Fruit fly (Drosophila melanogaster): ENCODE data around the gene Kaz.

Gene Kaz

DNA sequence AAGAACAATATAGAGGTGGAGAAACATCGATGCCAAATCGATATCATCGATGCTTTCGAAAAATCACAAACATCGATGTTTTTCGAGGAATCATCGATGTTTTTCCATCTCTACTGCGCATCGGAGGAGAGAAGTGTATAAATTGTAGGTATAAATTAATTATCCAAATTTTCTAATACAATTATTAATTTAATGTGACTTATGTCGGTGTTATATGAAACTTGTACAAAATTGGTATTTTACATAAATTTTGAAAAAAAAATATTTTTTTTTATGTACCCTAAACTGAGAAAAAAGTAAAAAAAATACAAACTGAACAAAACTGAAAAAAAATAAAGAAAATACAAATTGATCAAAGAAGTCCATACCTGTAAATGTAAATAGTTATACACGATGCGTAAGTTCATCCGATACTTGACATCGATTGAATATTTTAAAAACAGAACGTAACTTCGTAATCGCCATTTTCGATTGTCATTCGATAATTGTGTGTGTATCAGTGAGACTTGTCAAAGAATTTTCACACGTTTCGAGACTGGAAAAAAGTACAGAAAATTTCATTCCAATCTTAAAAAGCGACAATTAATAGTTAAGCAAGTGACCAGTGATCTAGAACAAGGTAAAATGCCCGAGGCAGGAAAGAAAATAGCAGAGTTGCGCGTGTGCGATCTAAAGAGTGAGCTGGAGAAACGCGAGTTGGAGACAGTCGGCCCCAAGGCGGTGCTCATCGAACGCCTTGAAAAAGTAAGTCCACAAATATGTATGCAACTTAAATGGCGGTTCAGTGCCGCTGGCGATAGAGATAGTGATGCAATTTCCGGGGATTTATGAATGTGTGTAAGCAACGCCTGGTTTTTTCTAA is 12.5 kb downstream of the Kaz start, which contains the start of the genes CG5808 and Saf-B:
Gene CG5808, minus strand, starts transcription at position 15 of the 862 bp plus-strand sequence.
Gene Saf-B, plus strand, starts transcription at position 472 of the 862 bp plus-strand sequence.
- no peak for TF ChIP-seq fd64A (GFP tag; optimal IDR thresholded peaks at IDR 0.05)
- peak; percentile 22 for TF ChIP-seq CG2120 (GFP tag; optimal IDR thresholded peaks at IDR 0.05)
- no peak for TF ChIP-seq fd102C (GFP tag; optimal IDR thresholded peaks at IDR 0.05)
- TF ChIP-seq CG10565 (GFP tag; optimal IDR thresholded peaks at IDR 0.05), result no peak
- no peak for TF ChIP-seq ash1 (GFP tag; optimal IDR thresholded peaks at IDR 0.05)
- TF ChIP-seq Sry-δ (GFP tag; optimal IDR thresholded peaks at IDR 0.05), result peak; percentile 86
- TF ChIP-seq Doc3 (GFP tag; IDR thresholded peaks at IDR 0.05; ENCODE audit: partially characterized antibody), result peak; percentile 79
- peak; percentile 82 for TF ChIP-seq Dref (GFP tag; IDR thresholded peaks at IDR 0.05)
- TF ChIP-seq CG13424 (tag; optimal IDR thresholded peaks at IDR 0.05), result peak; percentile 30
- TF ChIP-seq CG10267 (tag; optimal IDR thresholded peaks at IDR 0.05), result peak; percentile 67
- no peak for TF ChIP-seq CG3726 (GFP tag; IDR thresholded peaks at IDR 0.05)
- TF ChIP-seq CG9437 (GFP tag; optimal IDR thresholded peaks at IDR 0.05), result peak; percentile 86
- TF ChIP-seq Max (GFP tag; optimal IDR thresholded peaks at IDR 0.05), result peak; percentile 61
- TF ChIP-seq emc (GFP tag; optimal IDR thresholded peaks at IDR 0.05), result no peak
- TF ChIP-seq unc-4 (GFP tag; IDR thresholded peaks at IDR 0.05; ENCODE audit: partially characterized antibody), result peak; percentile 77
- TF ChIP-seq dpn (GFP tag; optimal IDR thresholded peaks at IDR 0.05), result peak in 1 of 2 experiments; percentile 32
- peak; percentile 76 for TF ChIP-seq Bgb (GFP tag; IDR thresholded peaks at IDR 0.05; ENCODE audit: partially characterized antibody)
- peak; percentile 83 for TF ChIP-seq row (GFP tag; IDR thresholded peaks at IDR 0.05)
- TF ChIP-seq CG34376 (GFP tag; optimal IDR thresholded peaks at IDR 0.05), result no peak
- TF ChIP-seq CG13775 (GFP tag; optimal IDR thresholded peaks at IDR 0.05), result peak; percentile 61
- peak; percentile 53; the same call in 1 of the 2 replicates for TF ChIP-seq Rfx (GFP tag; IDR thresholded peaks at IDR 0.05)
- peak; percentile 49 for TF ChIP-seq YL-1 (GFP tag; optimal IDR thresholded peaks at IDR 0.05)
- TF ChIP-seq CG1529 (GFP tag; optimal IDR thresholded peaks at IDR 0.05), result no peak
- TF ChIP-seq chm (GFP tag; IDR thresholded peaks at IDR 0.05), result no peak
- peak; percentile 87 for TF ChIP-seq BEAF-32 (GFP tag; optimal IDR thresholded peaks at IDR 0.05)
- peak; percentile 85 for TF ChIP-seq nmo (GFP tag; optimal IDR thresholded peaks at IDR 0.05)
- TF ChIP-seq CG4404 (GFP tag; IDR thresholded peaks at IDR 0.05), result peak; percentile 48; the same call in 1 of the 2 replicates
- peak; percentile 43; the same call in 1 of the 2 replicates for TF ChIP-seq CG31224 (GFP tag; IDR thresholded peaks at IDR 0.05)
- peak; percentile 56 for TF ChIP-seq CG30020 (tag; optimal IDR thresholded peaks at IDR 0.05)
- TF ChIP-seq HLH4C (GFP tag; IDR thresholded peaks at IDR 0.05; ENCODE audit: partially characterized antibody), result peak; percentile 95
- no peak for TF ChIP-seq run (tag; optimal IDR thresholded peaks at IDR 0.05)
- no peak for TF ChIP-seq stc (GFP tag; IDR thresholded peaks at IDR 0.05)
- peak; percentile 57 for TF ChIP-seq lmd (GFP tag; IDR thresholded peaks at IDR 0.05)
- TF ChIP-seq Sin3A (optimal IDR thresholded peaks at IDR 0.05), result no peak
- TF ChIP-seq pzg (GFP tag; optimal IDR thresholded peaks at IDR 0.05), result peak; percentile 29
- no peak for TF ChIP-seq Neu2 (GFP tag; optimal IDR thresholded peaks at IDR 0.05; ENCODE audit: borderline replicate concordance)
- peak; percentile 36 for TF ChIP-seq sens (GFP tag)
- TF ChIP-seq ase (GFP tag; IDR thresholded peaks at IDR 0.05), result no peak
- TF ChIP-seq CG14014 (GFP tag; IDR thresholded peaks at IDR 0.05), result no peak
- no peak for TF ChIP-seq Mad (GFP tag; optimal IDR thresholded peaks at IDR 0.05)
- TF ChIP-seq CG17359 (tag; optimal IDR thresholded peaks at IDR 0.05), result no peak
- TF ChIP-seq CG8924 (tag; optimal IDR thresholded peaks at IDR 0.05), result peak; percentile 70
- TF ChIP-seq GATAe (GFP tag; conservative IDR thresholded peaks at IDR 0.05), result no peak
- TF ChIP-seq CG5953 (GFP tag; IDR thresholded peaks at IDR 0.05), result no peak
- no peak for TF ChIP-seq Bteb2 (GFP tag; optimal IDR thresholded peaks at IDR 0.05)
- TF ChIP-seq luna (GFP tag; optimal IDR thresholded peaks at IDR 0.05), result no peak
- no peak for TF ChIP-seq so (GFP tag; IDR thresholded peaks at IDR 0.05)
- TF ChIP-seq CG9876 (GFP tag; optimal IDR thresholded peaks at IDR 0.05), result no peak
- TF ChIP-seq Dp (GFP tag; optimal IDR thresholded peaks at IDR 0.05), result peak; percentile 18

All from whole organism, embryonic.